Fruit fly (Drosophila melanogaster): Measurements from ENCODE around the gene CG43867.

DNA sequence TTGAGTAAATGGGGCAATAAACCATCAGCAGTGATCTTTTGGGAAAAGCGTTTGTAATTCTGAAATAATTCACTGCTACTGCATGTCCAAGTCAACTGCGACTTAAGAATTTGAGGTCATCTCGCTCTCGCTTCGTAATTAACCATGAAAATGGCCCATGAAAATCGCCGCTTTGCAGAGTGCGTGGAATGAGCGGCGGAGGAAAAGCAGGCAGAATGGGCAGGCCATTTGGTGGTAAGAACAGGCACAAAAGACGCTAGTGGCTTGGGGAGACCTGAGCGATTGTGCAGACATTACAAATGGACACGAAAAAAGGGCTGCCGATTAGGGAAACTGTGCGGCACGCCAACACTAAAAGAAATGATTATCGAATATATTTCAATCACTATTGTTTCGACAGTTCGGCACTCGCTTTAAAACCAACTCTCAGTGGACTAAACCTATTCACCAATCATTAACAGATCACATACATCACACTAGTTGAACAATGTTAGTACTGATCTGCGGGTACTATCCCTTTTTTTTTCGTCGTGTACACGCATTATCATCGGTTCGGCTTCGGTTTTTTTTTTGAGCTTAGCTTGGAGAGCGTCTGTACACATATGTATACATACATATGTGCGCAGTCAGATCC lies 156.2 kb downstream of the CG43867 start:
- TF ChIP-seq Hr39 (GFP tag; optimal IDR thresholded peaks at IDR 0.05), result peak; percentile 13
- TF ChIP-seq eg (GFP tag; IDR thresholded peaks at IDR 0.05), result no peak
- TF ChIP-seq OdsH (GFP tag; optimal IDR thresholded peaks at IDR 0.05), result no peak
- TF ChIP-seq svp (GFP tag), result peak; percentile 19
- no peak for TF ChIP-seq CG8632 (GFP tag; optimal IDR thresholded peaks at IDR 0.05)
- TF ChIP-seq CG10669 (GFP tag; optimal IDR thresholded peaks at IDR 0.05), result peak; percentile 7
- TF ChIP-seq Lpt (GFP tag; optimal IDR thresholded peaks at IDR 0.05), result no peak
- no peak for TF ChIP-seq lz (GFP tag; optimal IDR thresholded peaks at IDR 0.05)
